Worm (Caenorhabditis elegans): Measurements from ENCODE around the gene F56H9.6.

ce11 chrV:12592379-12592778 is 37.3 kb downstream of the F56H9.6 start, which contains the start of gene C14C10.2:
- TF ChIP-seq Y22D7AL.16 (tag; optimal IDR thresholded peaks at IDR 0.05) (no peak), elt-2 (tag; optimal IDR thresholded peaks at IDR 0.05) (no peak), pag-3 (tag; optimal IDR thresholded peaks at IDR 0.05; ENCODE audit: borderline replicate concordance) (no peak), syd-9 (tag; optimal IDR thresholded peaks at IDR 0.05) (no peak), ceh-48 (tag; optimal IDR thresholded peaks at IDR 0.05) (no peak)
